Worm (Caenorhabditis elegans): ENCODE results near the gene tbc-8.

DNA sequence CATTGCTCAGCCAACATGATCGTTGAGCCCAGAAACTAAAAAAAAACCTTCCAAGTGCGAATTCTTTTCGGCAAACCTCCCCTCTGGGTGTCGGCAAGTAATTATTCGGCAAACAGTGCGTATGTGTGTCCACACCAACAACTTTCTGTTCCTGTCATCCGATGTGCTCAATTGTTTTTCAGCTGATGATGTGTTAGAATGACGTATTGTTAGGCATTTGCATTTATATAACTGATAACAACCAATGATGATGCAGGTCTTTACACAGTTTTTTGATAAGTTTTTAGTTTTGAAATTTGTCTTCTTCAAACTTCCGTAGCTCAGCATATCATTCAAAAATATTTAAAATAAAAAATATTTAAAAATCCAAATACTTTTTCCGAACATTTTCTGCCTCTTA is 14.1 kb downstream of the tbc-8 start:
- TF ChIP-seq gei-17 (GFP tag; optimal IDR thresholded peaks at IDR 0.05) (no peak), dpl-1 (GFP tag; optimal IDR thresholded peaks at IDR 0.05) (no peak), pbrm-1 (GFP tag; IDR thresholded peaks at IDR 0.05) (no peak), nfya-2 (GFP tag; IDR thresholded peaks at IDR 0.05) (no peak), unc-62 (GFP tag; optimal IDR thresholded peaks at IDR 0.05) (no peak), attf-5 (GFP tag; optimal IDR thresholded peaks at IDR 0.05) (no peak), snpc-4 (GFP tag; optimal IDR thresholded peaks at IDR 0.05) (no peak), snpc-4 (tag; optimal IDR thresholded peaks at IDR 0.05) (no peak), atf-7 (tag; optimal IDR thresholded peaks at IDR 0.05) (no peak), repo-1 (tag; optimal IDR thresholded peaks at IDR 0.05) (no peak), ceh-58 (GFP tag; IDR thresholded peaks at IDR 0.05) (no peak), let-526 (GFP tag; IDR thresholded peaks at IDR 0.05) (no peak), hlh-26 (GFP tag; conservative IDR thresholded peaks at IDR 0.05) (no peak)

Data from whole organism, young adult.